Worm (Caenorhabditis elegans): ENCODE data around the gene kin-2.

kin-2 gene

DNA sequence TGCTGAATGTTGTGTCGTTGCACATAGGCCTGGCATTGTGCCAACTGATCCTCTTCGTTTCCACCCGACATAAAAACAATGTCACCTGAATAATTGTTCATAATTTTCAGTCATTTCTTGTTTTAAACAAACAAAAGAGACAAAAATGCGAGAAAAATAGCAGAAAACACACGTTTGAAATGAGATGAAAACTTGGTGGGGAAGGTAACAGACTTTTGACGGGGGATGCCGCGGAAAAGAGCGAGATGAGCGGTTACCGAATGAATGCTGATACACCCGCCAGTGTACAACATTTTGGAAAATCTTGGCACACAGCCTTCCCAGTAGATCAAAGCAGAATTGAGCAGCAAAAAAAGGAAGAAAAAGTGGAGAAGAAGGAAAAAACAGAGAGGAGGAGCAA is at the start of gene kin-2:
Gene kin-2 (minus strand): TSS at position 101 of the 400 bp plus-strand sequence.
- TF ChIP-seq T23F11.4 (GFP tag; optimal IDR thresholded peaks at IDR 0.05) (no peak), K09A11.1 (tag; optimal IDR thresholded peaks at IDR 0.05; ENCODE audit: insufficient read depth) (no peak), ceh-2 (tag; optimal IDR thresholded peaks at IDR 0.05) (no peak), lim-6 (tag; optimal IDR thresholded peaks at IDR 0.05) (no peak), ceh-45 (GFP tag; IDR thresholded peaks at IDR 0.05) (no peak), unc-55 (GFP tag; optimal IDR thresholded peaks at IDR 0.05) (no peak), ceh-48 (tag; optimal IDR thresholded peaks at IDR 0.05) (no peak), ahr-1 (tag; optimal IDR thresholded peaks at IDR 0.05) (no peak), ceh-9 (tag; optimal IDR thresholded peaks at IDR 0.05) (no peak), madf-2 (tag; optimal IDR thresholded peaks at IDR 0.05) (no peak), K02D7.2 (tag; optimal IDR thresholded peaks at IDR 0.05) (no peak)

DNA sequence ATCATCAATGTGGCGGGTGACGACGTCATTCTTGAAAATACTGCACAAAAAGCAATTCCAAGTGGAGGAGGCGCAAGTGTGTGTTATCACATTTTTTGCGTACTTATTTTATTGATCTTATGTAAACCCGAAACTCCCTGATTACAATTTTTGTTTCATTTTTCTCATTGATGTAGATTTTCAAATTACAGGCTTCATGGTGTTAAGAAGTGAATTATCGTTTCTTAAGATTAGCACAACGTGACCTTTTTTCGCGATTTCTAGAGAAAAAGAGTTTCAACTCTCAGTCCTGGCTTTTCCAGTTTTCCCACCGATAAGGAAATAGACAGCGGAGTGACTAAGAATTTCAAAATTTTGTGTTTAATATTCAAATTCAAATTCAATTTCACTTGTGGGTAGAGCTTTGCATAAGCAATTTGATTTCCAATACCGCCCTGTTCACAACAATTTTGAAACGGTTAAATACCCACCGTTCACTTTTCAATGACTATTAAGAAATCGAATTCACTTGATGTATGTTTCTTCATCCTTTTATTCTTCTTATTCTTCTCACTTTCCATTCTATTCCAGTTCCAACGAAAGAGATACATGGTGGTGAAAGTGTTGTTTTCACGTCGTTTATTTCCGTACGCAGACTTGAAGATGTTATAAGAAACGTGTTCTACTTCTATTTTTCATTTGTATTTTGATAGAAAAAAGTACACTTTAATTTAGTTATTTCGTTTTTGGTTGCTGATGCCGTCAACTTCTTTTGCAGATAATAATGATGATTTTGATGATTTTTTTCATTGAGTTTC is 49.3 kb upstream of the kin-2 start:
- TF ChIP-seq ceh-19 (GFP tag; optimal IDR thresholded peaks at IDR 0.05) = no peak
- no peak for TF ChIP-seq pha-4 (tag; optimal IDR thresholded peaks at IDR 0.05)

DNA sequence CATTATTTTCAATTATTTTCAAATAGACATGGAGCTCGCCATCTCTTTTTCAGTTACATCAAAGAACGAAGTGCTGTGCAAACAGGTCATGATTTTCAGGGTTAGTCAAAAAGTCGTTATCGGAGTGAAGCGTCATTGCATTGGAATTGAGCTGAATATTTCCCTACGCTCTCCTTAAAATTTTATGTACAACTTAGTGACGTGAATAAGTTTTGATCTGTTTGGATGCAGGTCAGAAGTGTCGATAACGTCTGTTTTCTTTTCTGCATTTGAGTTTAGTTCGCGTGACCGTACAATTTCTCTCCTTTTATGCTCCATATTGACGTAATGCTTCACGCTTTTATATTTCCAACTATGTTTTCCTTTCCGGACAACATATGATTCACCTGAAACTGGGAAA is 47.3 kb upstream of the kin-2 start:
- no peak for TF ChIP-seq hlh-8 (tag; optimal IDR thresholded peaks at IDR 0.05)
- TF ChIP-seq ttx-3 (tag; optimal IDR thresholded peaks at IDR 0.05) = no peak
- no peak for TF ChIP-seq sox-2 (GFP tag; IDR thresholded peaks at IDR 0.05)
- no peak for TF ChIP-seq ceh-2 (tag; optimal IDR thresholded peaks at IDR 0.05)
- no peak for TF ChIP-seq lin-11 (tag; optimal IDR thresholded peaks at IDR 0.05)
- no peak for TF ChIP-seq madf-2 (tag; optimal IDR thresholded peaks at IDR 0.05)
- TF ChIP-seq ceh-14 (tag; optimal IDR thresholded peaks at IDR 0.05) = no peak
- no peak for TF ChIP-seq che-1 (tag; optimal IDR thresholded peaks at IDR 0.05)
- TF ChIP-seq dmd-4 (tag; optimal IDR thresholded peaks at IDR 0.05; ENCODE audit: borderline replicate concordance) = no peak
- no peak for TF ChIP-seq tbx-7 (tag; optimal IDR thresholded peaks at IDR 0.05)
- no peak for TF ChIP-seq pha-2 (tag; optimal IDR thresholded peaks at IDR 0.05)
- no peak for TF ChIP-seq nhr-232 (tag; optimal IDR thresholded peaks at IDR 0.05)
- no peak for TF ChIP-seq ceh-48 (tag; optimal IDR thresholded peaks at IDR 0.05)
- no peak for TF ChIP-seq pqm-1 (tag; optimal IDR thresholded peaks at IDR 0.05)
- no peak for TF ChIP-seq T23F11.4 (GFP tag; optimal IDR thresholded peaks at IDR 0.05)
- TF ChIP-seq unc-42 (tag; optimal IDR thresholded peaks at IDR 0.05) = no peak
- TF ChIP-seq syd-9 (tag; optimal IDR thresholded peaks at IDR 0.05) = no peak
- TF ChIP-seq lim-6 (tag; optimal IDR thresholded peaks at IDR 0.05) = no peak
- no peak for TF ChIP-seq unc-86 (tag; optimal IDR thresholded peaks at IDR 0.05)
- no peak for TF ChIP-seq hlh-30 (tag; optimal IDR thresholded peaks at IDR 0.05; ENCODE audit: insufficient read depth)

DNA sequence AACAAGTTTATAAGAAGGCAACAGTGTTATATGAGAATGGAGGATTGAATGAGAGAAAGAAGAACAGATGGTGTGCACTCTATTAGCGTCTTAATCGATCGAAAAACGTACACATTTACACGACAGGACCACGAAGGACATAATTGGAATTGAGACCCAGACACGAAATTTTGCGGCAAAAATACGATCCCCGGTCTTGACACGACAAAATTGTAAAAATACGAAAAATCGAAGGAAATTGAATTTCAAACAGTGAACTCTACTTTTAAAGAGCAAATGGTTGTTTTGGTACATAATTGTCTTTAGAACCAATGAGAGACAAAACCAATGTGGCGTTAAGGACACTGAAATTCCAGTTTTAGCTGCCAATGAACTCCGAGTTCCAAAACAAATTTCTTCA is 44.8 kb upstream of the kin-2 start, which contains the start of gene lelo-3:
Gene lelo-3 (minus strand): TSS at position 101 of the 400 bp plus-strand sequence.
- TF ChIP-seq tbx-2 (tag; optimal IDR thresholded peaks at IDR 0.05) (no peak), pha-2 (tag; optimal IDR thresholded peaks at IDR 0.05) (no peak), ama-1 (optimal IDR thresholded peaks at IDR 0.05) (no peak), ets-4 (tag; optimal IDR thresholded peaks at IDR 0.05) (no peak), C38D4.7 (GFP tag; optimal IDR thresholded peaks at IDR 0.05) (no peak), sox-2 (GFP tag; IDR thresholded peaks at IDR 0.05) (no peak), ceh-6 (GFP tag; optimal IDR thresholded peaks at IDR 0.05) (no peak), ref-2 (tag; optimal IDR thresholded peaks at IDR 0.05) (no peak), syd-9 (tag; optimal IDR thresholded peaks at IDR 0.05) (no peak), nhr-11 (tag; optimal IDR thresholded peaks at IDR 0.05) (no peak), hlh-6 (tag; optimal IDR thresholded peaks at IDR 0.05) (no peak), fax-1 (tag; optimal IDR thresholded peaks at IDR 0.05) (no peak), hlh-13 (GFP tag; optimal IDR thresholded peaks at IDR 0.05) (no peak)
